Fruit fly (Drosophila melanogaster): ENCODE measurements around the gene atk.

The atk gene

dm6 chr3L:20470991-20471498, 6.4 kb upstream of the atk start:
- TF ChIP-seq CG7045 (GFP tag; optimal IDR thresholded peaks at IDR 0.05): peak; percentile 55
- TF ChIP-seq CG5204 (GFP tag; optimal IDR thresholded peaks at IDR 0.05): no peak
- TF ChIP-seq tj (GFP tag; optimal IDR thresholded peaks at IDR 0.05): peak; percentile 19
- peak; percentile 96 for TF ChIP-seq kay (GFP tag; ENCODE audit: borderline replicate concordance)
- peak; percentile 26 for TF ChIP-seq CG12768 (GFP tag; optimal IDR thresholded peaks at IDR 0.05)
- no peak for TF ChIP-seq ovo (GFP tag; optimal IDR thresholded peaks at IDR 0.05)
- TF ChIP-seq Crg-1 (GFP tag; optimal IDR thresholded peaks at IDR 0.05): no peak
- TF ChIP-seq CG11617 (GFP tag; optimal IDR thresholded peaks at IDR 0.05): peak; percentile 6
- peak; percentile 86 for TF ChIP-seq cic (GFP tag; optimal IDR thresholded peaks at IDR 0.05)
- TF ChIP-seq Clk (GFP tag; optimal IDR thresholded peaks at IDR 0.05): peak; percentile 44
- peak; percentile 30 for TF ChIP-seq Mnt (GFP tag; optimal IDR thresholded peaks at IDR 0.05)

- TF ChIP-seq CG14711 (tag; optimal IDR thresholded peaks at IDR 0.05) (no peak), CG7045 (GFP tag; optimal IDR thresholded peaks at IDR 0.05) (no peak), toe (GFP tag; optimal IDR thresholded peaks at IDR 0.05) (no peak)
Observed at dm6 chr3L:20467433-20467832, 2.8 kb upstream of the atk start.

dm6 chr3L:20466599-20466998, 1.9 kb upstream of the atk start, which contains the start of gene Tdh:
TSS of gene Tdh (plus strand) at chr3L:20466944.
- TF ChIP-seq CG5204 (GFP tag; optimal IDR thresholded peaks at IDR 0.05) (no peak), tj (GFP tag; optimal IDR thresholded peaks at IDR 0.05) (no peak), CG7101 (tag; optimal IDR thresholded peaks at IDR 0.05) (no peak), cic (GFP tag; optimal IDR thresholded peaks at IDR 0.05) (no peak), Clk (GFP tag; optimal IDR thresholded peaks at IDR 0.05) (no peak), CG7045 (GFP tag; optimal IDR thresholded peaks at IDR 0.05) (no peak), toe (GFP tag; optimal IDR thresholded peaks at IDR 0.05) (no peak), CG1620 (GFP tag; optimal IDR thresholded peaks at IDR 0.05) (no peak), ovo (GFP tag; optimal IDR thresholded peaks at IDR 0.05) (no peak), CG33017 (tag; optimal IDR thresholded peaks at IDR 0.05) (no peak), pad (GFP tag; optimal IDR thresholded peaks at IDR 0.05) (no peak), Crg-1 (GFP tag; optimal IDR thresholded peaks at IDR 0.05) (no peak), CG12768 (GFP tag; optimal IDR thresholded peaks at IDR 0.05) (no peak), CG14711 (tag; optimal IDR thresholded peaks at IDR 0.05) (no peak), bab1 (GFP tag; optimal IDR thresholded peaks at IDR 0.05) (no peak), CG11617 (GFP tag; optimal IDR thresholded peaks at IDR 0.05) (no peak), kay (GFP tag; ENCODE audit: borderline replicate concordance) (no peak), cnc (optimal IDR thresholded peaks at IDR 0.05) (no peak), Mnt (GFP tag; optimal IDR thresholded peaks at IDR 0.05) (no peak), Hr96 (GFP tag; optimal IDR thresholded peaks at IDR 0.05) (no peak)

dm6 chr3L:20465941-20466340, 1.3 kb upstream of the atk start, which contains the start of gene CG42764:
TSS of gene CG42764 (minus strand) at chr3L:20466041.
- no peak for TF ChIP-seq CG7101 (tag; optimal IDR thresholded peaks at IDR 0.05)
- TF ChIP-seq CG33017 (tag; optimal IDR thresholded peaks at IDR 0.05): no peak
- no peak for TF ChIP-seq bab1 (GFP tag; optimal IDR thresholded peaks at IDR 0.05)
- no peak for TF ChIP-seq CG11617 (GFP tag; optimal IDR thresholded peaks at IDR 0.05)
- no peak for TF ChIP-seq tj (GFP tag; optimal IDR thresholded peaks at IDR 0.05)
- TF ChIP-seq Clk (GFP tag; optimal IDR thresholded peaks at IDR 0.05): no peak
- TF ChIP-seq CG14711 (tag; optimal IDR thresholded peaks at IDR 0.05): no peak
- no peak for TF ChIP-seq cic (GFP tag; optimal IDR thresholded peaks at IDR 0.05)
- no peak for TF ChIP-seq pad (GFP tag; optimal IDR thresholded peaks at IDR 0.05)
- TF ChIP-seq Mnt (GFP tag; optimal IDR thresholded peaks at IDR 0.05): no peak
- TF ChIP-seq cnc (optimal IDR thresholded peaks at IDR 0.05): no peak

- no peak for TF ChIP-seq toe (GFP tag; optimal IDR thresholded peaks at IDR 0.05)
- no peak for TF ChIP-seq CG14711 (tag; optimal IDR thresholded peaks at IDR 0.05)
- TF ChIP-seq Hr96 (GFP tag; optimal IDR thresholded peaks at IDR 0.05): no peak
- TF ChIP-seq CG7045 (GFP tag; optimal IDR thresholded peaks at IDR 0.05): no peak
- no peak for TF ChIP-seq Mnt (GFP tag; optimal IDR thresholded peaks at IDR 0.05)
- TF ChIP-seq CG1620 (GFP tag; optimal IDR thresholded peaks at IDR 0.05): no peak
- TF ChIP-seq Crg-1 (GFP tag; optimal IDR thresholded peaks at IDR 0.05): no peak
- TF ChIP-seq ovo (GFP tag; optimal IDR thresholded peaks at IDR 0.05): no peak
- no peak for TF ChIP-seq CG7101 (tag; optimal IDR thresholded peaks at IDR 0.05)
- TF ChIP-seq CG33017 (tag; optimal IDR thresholded peaks at IDR 0.05): no peak
- TF ChIP-seq bab1 (GFP tag; optimal IDR thresholded peaks at IDR 0.05): no peak
- TF ChIP-seq Clk (GFP tag; optimal IDR thresholded peaks at IDR 0.05): no peak
- TF ChIP-seq CG5204 (GFP tag; optimal IDR thresholded peaks at IDR 0.05): no peak
- no peak for TF ChIP-seq tj (GFP tag; optimal IDR thresholded peaks at IDR 0.05)
- no peak for TF ChIP-seq cic (GFP tag; optimal IDR thresholded peaks at IDR 0.05)
Observed at dm6 chr3L:20462391-20462790, 2.3 kb downstream of the atk start.

dm6 chr3L:20460383-20460782, 4.3 kb downstream of the atk start, which contains the start of gene mag:
TSS of gene mag (plus strand) at chr3L:20460683.
- no peak for TF ChIP-seq kay (GFP tag; ENCODE audit: borderline replicate concordance)
- TF ChIP-seq CG5204 (GFP tag; optimal IDR thresholded peaks at IDR 0.05): no peak
- no peak for TF ChIP-seq Clk (GFP tag; optimal IDR thresholded peaks at IDR 0.05)
- TF ChIP-seq CG33017 (tag; optimal IDR thresholded peaks at IDR 0.05): no peak
- no peak for TF ChIP-seq Hr96 (GFP tag; optimal IDR thresholded peaks at IDR 0.05)
- no peak for TF ChIP-seq bab1 (GFP tag; optimal IDR thresholded peaks at IDR 0.05)
- no peak for TF ChIP-seq tj (GFP tag; optimal IDR thresholded peaks at IDR 0.05)
- TF ChIP-seq CG12768 (GFP tag; optimal IDR thresholded peaks at IDR 0.05): no peak
- no peak for TF ChIP-seq cic (GFP tag; optimal IDR thresholded peaks at IDR 0.05)
- no peak for TF ChIP-seq CG7045 (GFP tag; optimal IDR thresholded peaks at IDR 0.05)
- TF ChIP-seq cnc (optimal IDR thresholded peaks at IDR 0.05): no peak
- no peak for TF ChIP-seq CG14711 (tag; optimal IDR thresholded peaks at IDR 0.05)
- no peak for TF ChIP-seq toe (GFP tag; optimal IDR thresholded peaks at IDR 0.05)
- no peak for TF ChIP-seq Mnt (GFP tag; optimal IDR thresholded peaks at IDR 0.05)
- no peak for TF ChIP-seq pad (GFP tag; optimal IDR thresholded peaks at IDR 0.05)
- no peak for TF ChIP-seq CG1620 (GFP tag; optimal IDR thresholded peaks at IDR 0.05)
